Worm (Caenorhabditis elegans) whole organism, L4/young adult: ENCODE measurements around the gene dyf-3.

Experiments
- W03F9.2 ChIP-seq: fragments of 150-350 bp; optimal IDR thresholded peaks from 2 replicates; lab custom pipeline; 2014; ENCODE audit warnings: missing biosample characterization, missing genetic modification characterization
- dao-5 ChIP-seq: sonication (generic microtip); optimal IDR thresholded peaks from 2 replicates; lab custom pipeline; 2016; ENCODE audit warnings: missing genotype, missing genetic modification characterization, moderate library complexity, missing compliant biosample characterization
- him-1 ChIP-seq: sonication (generic microtip); optimal IDR thresholded peaks from 2 replicates; lab custom pipeline; 2016; ENCODE audit warnings: missing genotype, missing genetic modification reagents, missing genetic modification characterization, missing compliant biosample characterization

DNA sequence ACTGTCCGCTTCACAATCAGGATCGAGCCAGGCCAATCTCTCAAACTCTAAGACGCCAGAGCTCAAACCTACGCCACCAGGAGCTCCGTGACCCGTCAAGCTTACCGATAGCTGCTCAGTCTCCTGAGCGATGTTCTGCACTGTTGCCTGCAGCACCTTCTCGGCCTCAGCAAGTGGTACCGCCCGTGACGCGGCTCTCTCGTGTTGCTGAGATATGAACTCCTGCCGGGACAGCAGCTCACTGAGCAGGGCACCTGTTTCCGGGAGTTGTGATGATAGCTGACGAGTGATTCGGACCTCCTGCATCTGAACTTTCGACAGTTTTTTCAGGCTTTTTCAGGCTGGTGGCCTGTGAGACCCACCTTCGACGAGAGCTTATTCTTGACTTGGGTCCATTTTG is 953 bp downstream of the dyf-3 start:
- TF ChIP-seq him-1 (tag; lab: Kevin White, UChicago) = no peak
- no peak for TF ChIP-seq dao-5 (tag; lab: Kevin White, UChicago)
- no peak for TF ChIP-seq W03F9.2 (tag; lab: Kevin White, UChicago)
